Worm (Caenorhabditis elegans) whole organism, midembryonic: ENCODE measurements around the gene Y54G2A.41.

Experiments used
- T22C8.4 ChIP-seq: fragments of 200-800 bp; sonication (Bioruptor generic); IDR thresholded peaks from 2 replicates; pipeline ENCODE4 v1.3.6; 2022; ENCODE audit warnings: missing genetic modification characterization, missing compliant biosample characterization
- cog-1 ChIP-seq: sonication (generic microtip); optimal IDR thresholded peaks from 2 replicates; lab custom pipeline; 2016; ENCODE audit warnings: missing genetic modification characterization, missing compliant biosample characterization
- flt-1 ChIP-seq: fragments of 200-800 bp; sonication (Bioruptor generic); IDR thresholded peaks from 2 replicates; pipeline ENCODE4 v1.3.6; 2022; ENCODE audit warnings: missing genetic modification characterization, missing compliant biosample characterization
- klf-2 ChIP-seq: fragments of 200-800 bp; sonication (Bioruptor generic); conservative IDR thresholded peaks from 2 replicates; pipeline ENCODE4 v1.3.6; 2022; ENCODE audit warnings: missing genetic modification reagents, missing genetic modification characterization, missing compliant biosample characterization
- med-1 ChIP-seq: sonication (generic microtip); optimal IDR thresholded peaks from 2 replicates; lab custom pipeline; 2017; ENCODE audit warnings: missing genetic modification characterization, mild to moderate bottlenecking, missing compliant biosample characterization, antibody characterized with exemption, missing genetic modification reagents; ENCODE audit not compliant: insufficient read depth
- ref-1 ChIP-seq: fragments of 200-800 bp; sonication (Bioruptor generic); conservative IDR thresholded peaks from 2 replicates; pipeline ENCODE4 v1.3.6; 2022; ENCODE audit warnings: missing genetic modification reagents, missing genetic modification characterization, missing compliant biosample characterization
- tab-1 ChIP-seq: fragments of 200-800 bp; sonication (Bioruptor generic); IDR thresholded peaks from 2 replicates; pipeline ENCODE4 v1.3.6; 2022; ENCODE audit warnings: missing genetic modification characterization, missing compliant biosample characterization
- ztf-23 ChIP-seq: fragments of 200-800 bp; sonication (Bioruptor generic); IDR thresholded peaks from 2 replicates; pipeline ENCODE4 v1.3.6; 2022; ENCODE audit warnings: missing genetic modification reagents, missing genetic modification characterization, missing compliant biosample characterization
- ztf-29 ChIP-seq: fragments of 200-800 bp; sonication (Bioruptor generic); IDR thresholded peaks from 2 replicates; pipeline ENCODE4 v1.3.6; 2022; ENCODE audit warnings: missing genetic modification reagents, missing genetic modification characterization, missing compliant biosample characterization

The Y54G2A.41 gene

DNA sequence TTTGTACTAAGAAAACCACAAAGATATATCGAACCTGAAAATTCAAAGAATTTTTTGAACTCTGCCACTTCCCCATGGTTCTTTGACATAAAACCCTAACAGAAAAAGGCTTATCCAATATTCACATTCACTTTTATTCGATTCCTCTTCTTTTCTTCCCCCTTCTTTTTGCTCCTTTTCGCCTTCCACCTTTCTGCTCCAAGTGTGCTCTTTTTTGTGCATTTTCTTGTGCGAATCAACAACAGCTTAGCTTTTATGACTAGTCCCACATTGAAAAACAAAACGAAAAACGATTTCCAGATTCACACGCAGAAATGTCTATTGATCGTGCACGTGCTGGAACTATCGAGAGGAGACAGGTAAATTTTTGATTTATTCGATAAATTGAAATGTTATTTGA, at the start of gene Y54G2A.41:
Gene Y54G2A.41 (plus strand): TSS at position 301 of the 400 bp plus-strand sequence.
- no peak for TF ChIP-seq klf-2 (GFP tag; lab: Robert Waterston, UW)
- TF ChIP-seq med-1, result no peak
- no peak for TF ChIP-seq ztf-29
- no peak for TF ChIP-seq tab-1
- TF ChIP-seq flt-1, result no peak
- TF ChIP-seq ztf-23 (GFP tag; lab: Robert Waterston, UW), result no peak
- TF ChIP-seq T22C8.4 (GFP tag; lab: Robert Waterston, UW), result no peak
- TF ChIP-seq cog-1 (tag; lab: Kevin White, UChicago), result no peak
- no peak for TF ChIP-seq ref-1 (GFP tag; lab: Robert Waterston, UW)

ce11 chrIV:2703927-2704401, 47.7 kb upstream of the Y54G2A.41 start, which contains the start of gene Y94H6A.5:
TSS of gene Y94H6A.5 (minus strand) at chrIV:2703977.
- no peak for TF ChIP-seq ztf-29
- TF ChIP-seq cog-1 (tag; lab: Kevin White, UChicago), result no peak
- no peak for TF ChIP-seq ztf-23 (GFP tag; lab: Robert Waterston, UW)
- TF ChIP-seq klf-2 (GFP tag; lab: Robert Waterston, UW), result no peak
- TF ChIP-seq med-1, result no peak
- TF ChIP-seq ref-1 (GFP tag; lab: Robert Waterston, UW), result no peak
- no peak for TF ChIP-seq flt-1
- TF ChIP-seq T22C8.4 (GFP tag; lab: Robert Waterston, UW), result no peak
- TF ChIP-seq tab-1, result no peak

DNA sequence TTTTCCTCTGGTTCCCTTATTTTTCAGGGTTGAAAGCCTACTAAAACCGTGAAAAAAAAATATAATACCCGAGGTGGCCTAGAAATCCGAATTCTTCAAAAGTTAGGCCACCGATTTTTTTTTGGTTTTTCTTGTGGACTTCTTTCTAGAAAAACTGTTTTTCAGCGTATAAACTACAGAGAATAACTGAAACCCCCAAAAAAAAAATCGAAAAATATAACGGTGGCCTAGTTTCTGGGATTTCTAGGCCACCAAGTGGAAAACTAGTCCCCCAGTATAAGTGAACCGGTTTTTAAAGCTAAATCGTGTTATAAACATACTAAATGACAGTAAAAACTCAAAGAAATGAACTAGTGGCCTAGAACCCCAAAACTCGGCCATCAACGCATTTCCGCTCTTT, 46.0 kb upstream of the Y54G2A.41 start:
- TF ChIP-seq klf-2 (GFP tag; lab: Robert Waterston, UW) (no peak), ztf-23 (GFP tag; lab: Robert Waterston, UW) (no peak), T22C8.4 (GFP tag; lab: Robert Waterston, UW) (no peak), ztf-29 (no peak), flt-1 (no peak), med-1 (no peak), tab-1 (no peak), cog-1 (tag; lab: Kevin White, UChicago) (no peak), ref-1 (GFP tag; lab: Robert Waterston, UW) (no peak)

ce11 chrIV:2707012-2707411, 44.7 kb upstream of the Y54G2A.41 start, which contains the start of gene ubc-8:
TSS of gene ubc-8 (minus strand) at chrIV:2707238.
- no peak for TF ChIP-seq ztf-23 (GFP tag; lab: Robert Waterston, UW)
- 0 out of 2 replicates have a peak, but pooled peaks have one; percentile 40 for TF ChIP-seq T22C8.4 (GFP tag; lab: Robert Waterston, UW)

ce11 chrIV:2708329-2708965, 43.2 kb upstream of the Y54G2A.41 start:
- TF ChIP-seq T22C8.4 (GFP tag; lab: Robert Waterston, UW) (no peak), flt-1 (peak; percentile 45; the same call in 1 of the 2 replicates)

ce11 chrIV:2709590-2710201, 42.0 kb upstream of the Y54G2A.41 start:
- TF ChIP-seq ref-1 (GFP tag; lab: Robert Waterston, UW), result no peak
- no peak for TF ChIP-seq klf-2 (GFP tag; lab: Robert Waterston, UW)
- no peak for TF ChIP-seq cog-1 (tag; lab: Kevin White, UChicago)
- TF ChIP-seq T22C8.4 (GFP tag; lab: Robert Waterston, UW), result no peak
- TF ChIP-seq ztf-23 (GFP tag; lab: Robert Waterston, UW), result no peak
- no peak for TF ChIP-seq tab-1
- no peak for TF ChIP-seq flt-1
- TF ChIP-seq med-1, result no peak
- TF ChIP-seq ztf-29, result no peak

DNA sequence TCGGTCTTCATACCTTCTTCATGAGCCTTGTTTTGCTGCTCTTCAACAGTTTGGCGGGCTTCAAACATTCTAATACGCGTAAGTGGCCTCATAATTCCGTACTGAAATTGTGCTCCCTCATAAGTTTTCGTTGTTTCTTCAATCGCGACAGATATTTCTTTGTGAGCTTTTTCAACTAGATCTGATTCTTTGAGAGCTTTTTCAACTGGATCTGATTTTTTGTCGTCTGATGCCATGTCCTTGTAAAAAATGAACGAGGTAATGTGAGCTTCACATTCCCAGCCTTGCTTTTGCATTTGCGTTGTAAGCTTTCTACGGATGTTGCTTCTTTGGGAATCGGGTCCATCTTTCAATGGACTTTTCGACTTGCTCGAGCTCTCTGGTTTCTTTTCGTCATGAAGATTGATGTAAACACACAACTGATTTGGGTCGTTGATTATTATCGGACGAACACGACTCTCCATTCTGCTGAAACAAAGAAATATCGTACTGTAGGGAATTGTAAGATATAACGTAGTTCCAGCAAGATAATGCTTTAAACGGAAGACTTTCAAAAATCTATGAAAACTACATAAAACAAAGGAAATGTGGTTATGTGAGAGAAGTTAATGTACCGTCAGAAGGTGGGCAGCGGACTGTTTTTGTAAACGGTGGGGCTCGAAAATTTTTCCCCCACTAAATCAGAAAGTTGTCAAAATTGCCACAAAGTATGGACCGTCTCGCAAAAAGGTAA, 41.3 kb upstream of the Y54G2A.41 start, which contains the start of gene Y94H6A.10:
Gene Y94H6A.10 (minus strand): TSS at position 464 of the 733 bp plus-strand sequence.
- TF ChIP-seq cog-1 (tag; lab: Kevin White, UChicago), result no peak
- TF ChIP-seq flt-1, result no peak
- no peak for TF ChIP-seq T22C8.4 (GFP tag; lab: Robert Waterston, UW)
- no peak for TF ChIP-seq klf-2 (GFP tag; lab: Robert Waterston, UW)
- no peak for TF ChIP-seq tab-1
- TF ChIP-seq ref-1 (GFP tag; lab: Robert Waterston, UW), result no peak
- no peak for TF ChIP-seq ztf-29
- TF ChIP-seq ztf-23 (GFP tag; lab: Robert Waterston, UW), result no peak
- TF ChIP-seq med-1, result no peak

- TF ChIP-seq ztf-23 (GFP tag; lab: Robert Waterston, UW), result no peak
- TF ChIP-seq cog-1 (tag; lab: Kevin White, UChicago), result no peak
- TF ChIP-seq flt-1, result no peak
- no peak for TF ChIP-seq tab-1
- TF ChIP-seq med-1, result no peak
- TF ChIP-seq ref-1 (GFP tag; lab: Robert Waterston, UW), result no peak
Measured at ce11 chrIV:2711122-2711669, 40.5 kb upstream of the Y54G2A.41 start.

ce11 chrIV:2712935-2713334, 38.7 kb upstream of the Y54G2A.41 start, which contains the start of gene Y94H6A.12:
TSS of gene Y94H6A.12 (minus strand) at chrIV:2713035.
- TF ChIP-seq T22C8.4 (GFP tag; lab: Robert Waterston, UW) (no peak), ztf-29 (no peak), ref-1 (GFP tag; lab: Robert Waterston, UW) (no peak), ztf-23 (GFP tag; lab: Robert Waterston, UW) (no peak), cog-1 (tag; lab: Kevin White, UChicago) (no peak), tab-1 (no peak), klf-2 (GFP tag; lab: Robert Waterston, UW) (no peak), med-1 (no peak), flt-1 (no peak)
